Fruit fly (Drosophila melanogaster) whole organism, adult: Measurements from ENCODE around the gene gukh.

ENCODE experiments used
- CG11617 ChIP-seq: fragments of 200-800 bp; sonication (Bioruptor generic); optimal IDR thresholded peaks from 2 replicates; lab custom pipeline; 2017; ENCODE audit warnings: mild to moderate bottlenecking, missing biosample characterization, missing genetic modification reagents, missing genetic modification characterization
- CG12768 ChIP-seq: fragments of 200-800 bp; sonication (Bioruptor generic); optimal IDR thresholded peaks from 2 replicates; lab custom pipeline; 2017; ENCODE audit warnings: missing biosample characterization, missing genetic modification characterization, mild to moderate bottlenecking, moderate library complexity, missing genetic modification reagents
- CG14711 ChIP-seq: fragments of 200-800 bp; sonication (Bioruptor generic); optimal IDR thresholded peaks from 2 replicates; lab custom pipeline; 2018; ENCODE audit warnings: missing biosample characterization, mild to moderate bottlenecking, missing genetic modification characterization, moderate library complexity
- CG1620 ChIP-seq: fragments of 200-800 bp; sonication (Bioruptor generic); optimal IDR thresholded peaks from 2 replicates; lab custom pipeline; 2016; ENCODE audit warnings: missing biosample characterization, missing genetic modification characterization
- CG33017 ChIP-seq: fragments of 200-800 bp; sonication (Bioruptor generic); optimal IDR thresholded peaks from 2 replicates; lab custom pipeline; 2018; ENCODE audit warnings: missing biosample characterization, mild to moderate bottlenecking, missing genetic modification characterization, moderate library complexity
- CG5204 ChIP-seq: fragments of 200-800 bp; sonication (Bioruptor generic); optimal IDR thresholded peaks from 2 replicates; lab custom pipeline; 2016; ENCODE audit warnings: missing biosample characterization, missing genetic modification characterization
- CG7045 ChIP-seq: fragments of 200-800 bp; sonication (Bioruptor generic); optimal IDR thresholded peaks from 2 replicates; lab custom pipeline; 2017; ENCODE audit warnings: missing biosample characterization, mild to moderate bottlenecking, missing genetic modification characterization
- CG7101 ChIP-seq: fragments of 200-800 bp; sonication (Bioruptor generic); optimal IDR thresholded peaks from 2 replicates; lab custom pipeline; 2018; ENCODE audit warnings: missing biosample characterization, mild to moderate bottlenecking, missing genetic modification characterization, moderate library complexity
- Clk ChIP-seq: fragments of 200-800 bp; sonication (Bioruptor generic); optimal IDR thresholded peaks from 2 replicates; lab custom pipeline; 2017; ENCODE audit warnings: missing biosample characterization, missing genetic modification characterization
- Crg-1 ChIP-seq: fragments of 200-800 bp; sonication (Bioruptor generic); optimal IDR thresholded peaks from 2 replicates; lab custom pipeline; 2016; ENCODE audit warnings: missing biosample characterization, missing genetic modification characterization
- Hr96 ChIP-seq: fragments of 200-800 bp; sonication (Bioruptor generic); optimal IDR thresholded peaks from 2 replicates; lab custom pipeline; 2016; ENCODE audit warnings: missing biosample characterization, missing genetic modification characterization
- Mnt ChIP-seq: fragments of 200-800 bp; sonication (Bioruptor generic); optimal IDR thresholded peaks from 2 replicates; lab custom pipeline; 2016; ENCODE audit warnings: missing biosample characterization, mild to moderate bottlenecking, missing genetic modification characterization
- bab1 ChIP-seq: fragments of 200-800 bp; sonication (Bioruptor generic); optimal IDR thresholded peaks from 3 replicates; lab custom pipeline; 2019; ENCODE audit warnings: missing biosample characterization, mild to moderate bottlenecking, missing genetic modification characterization, moderate library complexity
- cic ChIP-seq: fragments of 200-800 bp; sonication (Bioruptor generic); optimal IDR thresholded peaks from 2 replicates; lab custom pipeline; 2017; ENCODE audit warnings: missing biosample characterization, mild to moderate bottlenecking, missing genetic modification characterization, moderate library complexity
- cnc ChIP-seq, 2 experiments: fragments of >200 bp; optimal IDR thresholded peaks; 2 replicates each; lab custom pipeline; 2017
- kay ChIP-seq: fragments of 200-800 bp; sonication (Bioruptor generic); peaks from one replicate; lab custom pipeline; 2016; ENCODE audit warnings: missing biosample characterization, missing genetic modification characterization, borderline replicate concordance
- ovo ChIP-seq: fragments of 200-800 bp; sonication (Bioruptor generic); optimal IDR thresholded peaks from 2 replicates; lab custom pipeline; 2016; ENCODE audit warnings: missing biosample characterization, missing genetic modification characterization
- pad ChIP-seq: fragments of 200-800 bp; sonication (Bioruptor generic); optimal IDR thresholded peaks from 3 replicates; lab custom pipeline; 2017; ENCODE audit warnings: missing biosample characterization, missing genetic modification characterization, mild to moderate bottlenecking, moderate library complexity, missing genetic modification reagents
- tj ChIP-seq: fragments of 200-800 bp; sonication (Bioruptor generic); optimal IDR thresholded peaks from 3 replicates; lab custom pipeline; 2017; ENCODE audit warnings: missing biosample characterization, mild to moderate bottlenecking, missing genetic modification characterization, moderate library complexity
- toe ChIP-seq: fragments of 200-800 bp; sonication (Bioruptor generic); optimal IDR thresholded peaks from 2 replicates; lab custom pipeline; 2016; ENCODE audit warnings: missing biosample characterization, missing genetic modification characterization

gukh gene

dm6 chr3R:19017318-19018043 is 33.7 kb downstream of the gukh start:
- TF ChIP-seq bab1 (GFP tag; lab: Kevin White, UChicago) = no peak
- TF ChIP-seq CG5204 (GFP tag; lab: Kevin White, UChicago) = no peak
- TF ChIP-seq pad = peak; percentile 82
- TF ChIP-seq tj = no peak
- TF ChIP-seq ovo (GFP tag; lab: Kevin White, UChicago) = no peak
- TF ChIP-seq CG1620 (GFP tag; lab: Kevin White, UChicago) = no peak
- peak; percentile 13 for TF ChIP-seq cic (GFP tag; lab: Kevin White, UChicago)
- TF ChIP-seq CG33017 = no peak
- no peak for TF ChIP-seq CG11617 (GFP tag; lab: Kevin White, UChicago)

dm6 chr3R:19023862-19024261 is 40.0 kb downstream of the gukh start, which contains the start of the genes CG6005 and CG14286:
CG6005 (minus strand) TSS chr3R:19024030.
CG14286 (plus strand) TSS chr3R:19024092.
- peak; percentile 33 for TF ChIP-seq Hr96 (GFP tag; lab: Kevin White, UChicago)
- no peak for TF ChIP-seq cic (GFP tag; lab: Kevin White, UChicago)
- no peak for TF ChIP-seq cnc (optimal IDR thresholded peaks at IDR 0.05; lab: Kevin White, UChicago)
- peak; percentile 18 for TF ChIP-seq bab1 (GFP tag; lab: Kevin White, UChicago)
- no peak for TF ChIP-seq Clk (GFP tag; lab: Kevin White, UChicago)
- peak; percentile 51 for TF ChIP-seq tj
- TF ChIP-seq kay = no peak
- TF ChIP-seq CG7045 (GFP tag; lab: Kevin White, UChicago) = no peak
- TF ChIP-seq CG14711 (tag; lab: Kevin White, UChicago) = peak; percentile 3
- peak; percentile 77 for TF ChIP-seq CG1620 (GFP tag; lab: Kevin White, UChicago)
- peak; percentile 70 for TF ChIP-seq Mnt
- no peak for TF ChIP-seq CG5204 (GFP tag; lab: Kevin White, UChicago)
- no peak for TF ChIP-seq CG12768 (GFP tag; lab: Kevin White, UChicago)
- peak; percentile 25 for TF ChIP-seq CG11617 (GFP tag; lab: Kevin White, UChicago)
- TF ChIP-seq ovo (GFP tag; lab: Kevin White, UChicago) = peak; percentile 23
- peak; percentile 30 for TF ChIP-seq CG7101
- peak; percentile 29 for TF ChIP-seq Crg-1 (GFP tag; lab: Kevin White, UChicago)
- no peak for TF ChIP-seq toe (GFP tag; lab: Kevin White, UChicago)
- no peak for TF ChIP-seq CG33017
- TF ChIP-seq pad = no peak

- no peak for TF ChIP-seq CG12768 (GFP tag; lab: Kevin White, UChicago)
- TF ChIP-seq CG1620 (GFP tag; lab: Kevin White, UChicago) = no peak
- no peak for TF ChIP-seq CG7045 (GFP tag; lab: Kevin White, UChicago)
- no peak for TF ChIP-seq kay
- TF ChIP-seq CG33017 = no peak
- no peak for TF ChIP-seq CG7101
These were observed 40.9 kb downstream of the gukh start, which contains the start of gene CG14285 for dm6 chr3R:19024761-19025160. CG14285 (plus strand) TSS chr3R:19025099.

dm6 chr3R:19027165-19027564 is 43.3 kb downstream of the gukh start, which contains the start of gene NP15.6:
NP15.6 (plus strand) TSS chr3R:19027368.
- TF ChIP-seq toe (GFP tag; lab: Kevin White, UChicago) = no peak
- no peak for TF ChIP-seq CG1620 (GFP tag; lab: Kevin White, UChicago)
- no peak for TF ChIP-seq CG5204 (GFP tag; lab: Kevin White, UChicago)
- TF ChIP-seq ovo (GFP tag; lab: Kevin White, UChicago) = no peak
- no peak for TF ChIP-seq cic (GFP tag; lab: Kevin White, UChicago)
- TF ChIP-seq CG14711 (tag; lab: Kevin White, UChicago) = no peak
- no peak for TF ChIP-seq CG7045 (GFP tag; lab: Kevin White, UChicago)
- no peak for TF ChIP-seq CG11617 (GFP tag; lab: Kevin White, UChicago)
- TF ChIP-seq Crg-1 (GFP tag; lab: Kevin White, UChicago) = no peak
- TF ChIP-seq tj = no peak
- no peak for TF ChIP-seq CG7101
- no peak for TF ChIP-seq cnc (optimal IDR thresholded peaks at IDR 0.05; lab: Kevin White, UChicago)
- TF ChIP-seq pad = no peak
- TF ChIP-seq CG12768 (GFP tag; lab: Kevin White, UChicago) = no peak
- TF ChIP-seq Hr96 (GFP tag; lab: Kevin White, UChicago) = no peak
- TF ChIP-seq Clk (GFP tag; lab: Kevin White, UChicago) = no peak

- TF ChIP-seq CG7101 (peak; percentile 86), cic (GFP tag; lab: Kevin White, UChicago) (peak; percentile 59), CG1620 (GFP tag; lab: Kevin White, UChicago) (peak; percentile 75), CG12768 (GFP tag; lab: Kevin White, UChicago) (peak; percentile 83), Hr96 (GFP tag; lab: Kevin White, UChicago) (peak; percentile 40), pad (peak; percentile 56), Crg-1 (GFP tag; lab: Kevin White, UChicago) (peak; percentile 86), kay (no peak), tj (peak; percentile 8), CG14711 (tag; lab: Kevin White, UChicago) (peak; percentile 80), Mnt (peak; percentile 75), CG5204 (GFP tag; lab: Kevin White, UChicago) (no peak), Clk (GFP tag; lab: Kevin White, UChicago) (peak; percentile 65), CG33017 (peak; percentile 88), toe (GFP tag; lab: Kevin White, UChicago) (no peak), ovo (GFP tag; lab: Kevin White, UChicago) (peak; percentile 26), CG11617 (GFP tag; lab: Kevin White, UChicago) (peak; percentile 72), CG7045 (GFP tag; lab: Kevin White, UChicago) (peak; percentile 85), bab1 (GFP tag; lab: Kevin White, UChicago) (peak; percentile 68), cnc (optimal IDR thresholded peaks at IDR 0.05; lab: Kevin White, UChicago) (no peak)
These were observed 44.9 kb downstream of the gukh start, which contains the start of the genes GatA and P5cr for dm6 chr3R:19028758-19029157. GatA (minus strand) TSS chr3R:19028857. P5cr (plus strand) TSS chr3R:19028931.
